Worm (Caenorhabditis elegans): ENCODE results near the gene F53F4.1.

The F53F4.1 gene

DNA sequence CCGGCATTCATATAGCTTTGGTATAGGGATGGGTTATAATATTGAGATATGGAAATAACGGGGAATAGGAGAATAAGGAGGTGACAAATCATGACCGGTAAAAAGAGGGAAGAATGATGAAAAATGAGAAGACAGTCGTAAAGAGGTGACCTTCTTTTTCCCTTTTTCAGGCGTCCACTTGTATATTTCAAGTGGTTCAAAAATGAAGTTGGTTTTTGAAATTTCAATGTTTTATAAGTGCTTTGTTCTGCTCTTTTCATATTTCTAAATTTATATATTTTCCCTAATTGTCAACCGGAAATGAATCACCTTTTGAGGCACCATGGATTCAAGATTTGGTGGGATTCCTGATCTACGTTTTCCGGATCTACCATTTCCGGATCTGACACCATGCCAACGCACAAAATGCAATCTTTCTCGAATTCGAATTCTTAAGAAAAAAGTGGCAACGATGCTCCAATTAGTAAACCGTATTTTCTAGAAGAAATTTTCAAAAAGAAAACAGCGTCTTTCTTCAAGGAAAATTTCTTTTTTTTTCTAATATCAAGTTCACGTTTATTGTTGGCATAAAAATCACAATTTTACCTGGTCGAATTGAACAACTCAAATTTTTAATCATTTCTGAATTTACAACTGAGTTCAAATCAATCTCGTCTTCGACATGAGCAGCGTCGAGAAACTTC lies 5.1 kb downstream of the F53F4.1 start, which contains the start of the genes F53F4.2 and F53F4.18:
Gene F53F4.2 (minus strand): TSS at position 101 of the 683 bp plus-strand sequence.
Gene F53F4.18 (plus strand): TSS at position 633 of the 683 bp plus-strand sequence.
- TF ChIP-seq fkh-10 (GFP tag; optimal IDR thresholded peaks at IDR 0.05) (no peak), nhr-11 (tag; optimal IDR thresholded peaks at IDR 0.05) (no peak), egl-27 (tag; optimal IDR thresholded peaks at IDR 0.05) (no peak), mef-2 (tag; optimal IDR thresholded peaks at IDR 0.05) (no peak), C34B4.2 (tag; optimal IDR thresholded peaks at IDR 0.05) (no peak), unc-130 (tag; optimal IDR thresholded peaks at IDR 0.05) (no peak), elt-3 (tag; optimal IDR thresholded peaks at IDR 0.05) (no peak), nhr-47 (tag; optimal IDR thresholded peaks at IDR 0.05) (no peak), nhr-71 (tag; optimal IDR thresholded peaks at IDR 0.05) (no peak), Y116A8C.19 (tag; optimal IDR thresholded peaks at IDR 0.05; ENCODE audit: borderline replicate concordance) (no peak), lin-13 (GFP tag; optimal IDR thresholded peaks at IDR 0.05) (no peak), F16B12.6 (tag; optimal IDR thresholded peaks at IDR 0.05) (no peak), nhr-76 (tag; optimal IDR thresholded peaks at IDR 0.05) (no peak), mep-1 (tag; optimal IDR thresholded peaks at IDR 0.05) (no peak), lin-15B (tag; optimal IDR thresholded peaks at IDR 0.05) (no peak)

DNA sequence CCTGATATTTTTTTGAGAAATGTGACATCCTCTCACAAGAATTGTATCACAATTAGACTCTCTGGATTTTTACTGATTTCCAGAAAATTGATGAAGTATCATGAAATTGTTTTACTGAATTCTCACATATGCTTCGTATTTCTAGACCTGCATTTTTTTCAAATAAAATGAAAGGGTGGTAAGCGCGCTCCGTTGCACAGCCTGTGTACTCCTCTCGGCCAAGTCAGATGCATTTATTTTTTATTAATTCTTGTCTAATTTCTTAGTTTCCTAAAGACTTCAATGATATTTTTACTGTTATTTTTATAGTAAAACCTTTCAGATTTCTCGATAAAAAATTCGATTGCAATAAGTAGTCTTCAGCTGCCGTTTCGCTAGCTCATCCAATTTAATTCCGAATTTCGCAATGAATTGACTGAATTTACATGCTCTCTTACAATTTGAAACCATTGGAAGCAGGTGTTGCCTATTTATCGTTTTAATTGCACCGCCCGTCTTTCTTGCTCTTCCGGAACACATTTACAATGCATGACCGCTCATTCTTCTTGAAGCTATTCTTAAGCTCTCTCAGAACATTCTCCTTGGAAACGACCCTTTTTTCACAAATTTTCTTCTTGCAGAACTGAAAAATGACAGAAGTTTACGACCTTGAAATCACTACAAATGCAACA lies 7.1 kb downstream of the F53F4.1 start, which contains the start of gene tbcb-1:
Gene tbcb-1 (plus strand): TSS at position 621 of the 671 bp plus-strand sequence.
- peak; percentile 57 for TF ChIP-seq swsn-7 (tag; optimal IDR thresholded peaks at IDR 0.05)
- peak; percentile 63 for TF ChIP-seq mep-1 (tag; optimal IDR thresholded peaks at IDR 0.05)
- TF ChIP-seq irx-1 (tag; optimal IDR thresholded peaks at IDR 0.05), result peak; percentile 41
- TF ChIP-seq ceh-63 (GFP tag; optimal IDR thresholded peaks at IDR 0.05), result no peak
- TF ChIP-seq egl-13 (tag; optimal IDR thresholded peaks at IDR 0.05), result peak; percentile 26
- TF ChIP-seq unc-98 (GFP tag; IDR thresholded peaks at IDR 0.05), result no peak
- TF ChIP-seq tbx-2 (tag; optimal IDR thresholded peaks at IDR 0.05), result peak; percentile 37
- no peak for TF ChIP-seq unc-30 (tag; optimal IDR thresholded peaks at IDR 0.05)
- peak; percentile 0 for TF ChIP-seq snpc-4 (tag; optimal IDR thresholded peaks at IDR 0.05)
- TF ChIP-seq efl-1 (optimal IDR thresholded peaks at IDR 0.05), result peak; percentile 46 to 66
- TF ChIP-seq efl-1 (GFP tag; optimal IDR thresholded peaks at IDR 0.05 in 1 of 2), result peak; percentile 58 to 95
- no peak for TF ChIP-seq C16A3.4 (tag; optimal IDR thresholded peaks at IDR 0.05)
- TF ChIP-seq pqm-1 (tag; optimal IDR thresholded peaks at IDR 0.05), result no peak
- TF ChIP-seq dsc-1 (tag; optimal IDR thresholded peaks at IDR 0.05), result peak; percentile 69
- TF ChIP-seq lsy-2 (tag; optimal IDR thresholded peaks at IDR 0.05), result peak; percentile 46 to 53
- TF ChIP-seq ces-1 (GFP tag; optimal IDR thresholded peaks at IDR 0.05), result no peak
- no peak for TF ChIP-seq jun-1 (tag; optimal IDR thresholded peaks at IDR 0.05)
- peak; percentile 37 for TF ChIP-seq blmp-1 (tag; optimal IDR thresholded peaks at IDR 0.05)
- TF ChIP-seq snu-23 (GFP tag; optimal IDR thresholded peaks at IDR 0.05), result peak; percentile 56
- TF ChIP-seq nhr-71 (tag; optimal IDR thresholded peaks at IDR 0.05), result peak; percentile 66
- no peak for TF ChIP-seq sup-37 (GFP tag; optimal IDR thresholded peaks at IDR 0.05)
- TF ChIP-seq ceh-8 (GFP tag; optimal IDR thresholded peaks at IDR 0.05), result no peak
- peak; percentile 67 for TF ChIP-seq nhr-47 (tag; optimal IDR thresholded peaks at IDR 0.05)
- peak; percentile 58 for TF ChIP-seq rnt-1 (tag; optimal IDR thresholded peaks at IDR 0.05)
- TF ChIP-seq xbp-1 (tag; optimal IDR thresholded peaks at IDR 0.05), result peak; percentile 46
- no peak for TF ChIP-seq nhr-76 (tag; optimal IDR thresholded peaks at IDR 0.05)
- TF ChIP-seq nhr-20 (tag; optimal IDR thresholded peaks at IDR 0.05), result peak; percentile 60
- TF ChIP-seq nhr-84 (tag; optimal IDR thresholded peaks at IDR 0.05), result no peak
- TF ChIP-seq unc-86 (tag; optimal IDR thresholded peaks at IDR 0.05), result no peak
- TF ChIP-seq dpl-1 (GFP tag; optimal IDR thresholded peaks at IDR 0.05), result peak; percentile 33 to 74 (median 65)
- peak; percentile 57 for TF ChIP-seq lin-15B (tag; optimal IDR thresholded peaks at IDR 0.05)
- peak; percentile 29 for TF ChIP-seq lir-3 (tag; optimal IDR thresholded peaks at IDR 0.05; ENCODE audit: poor library complexity)
- no peak for TF ChIP-seq lin-39 (tag; optimal IDR thresholded peaks at IDR 0.05)
- TF ChIP-seq ets-5 (GFP tag; IDR thresholded peaks at IDR 0.05), result no peak
- peak; percentile 4 for TF ChIP-seq fkh-4 (tag; optimal IDR thresholded peaks at IDR 0.05; ENCODE audit: borderline replicate concordance)
- no peak for TF ChIP-seq ama-1 (optimal IDR thresholded peaks at IDR 0.05)
- TF ChIP-seq ceh-82 (tag; optimal IDR thresholded peaks at IDR 0.05), result peak in 2 of 3 experiments; percentile 35
- peak; percentile 47 to 52 for TF ChIP-seq lin-35 (GFP tag; optimal IDR thresholded peaks at IDR 0.05)
- no peak for TF ChIP-seq nhr-11 (tag; optimal IDR thresholded peaks at IDR 0.05)
- TF ChIP-seq nhr-90 (tag; optimal IDR thresholded peaks at IDR 0.05; ENCODE audit: poor library complexity), result peak; percentile 37

Data from whole organism, L1 larva.